Fruit fly (Drosophila melanogaster) whole organism, pupa: ENCODE results near the gene CG4297.

ENCODE experiments used
- CG10348 ChIP-seq: fragments of 200-800 bp; sonication (Bioruptor generic); IDR thresholded peaks from 2 replicates; pipeline ENCODE4 v1.3.6; 2022; ENCODE audit warnings: missing biosample characterization, missing genetic modification characterization
- CG12605 ChIP-seq: fragments of 200-800 bp; sonication (Bioruptor generic); IDR thresholded peaks from 2 replicates; pipeline ENCODE4 v1.3.6; 2022; ENCODE audit warnings: missing biosample characterization, missing genetic modification characterization
- CG13204 ChIP-seq: fragments of 200-800 bp; sonication (Bioruptor generic); optimal IDR thresholded peaks from 2 replicates; lab custom pipeline; 2018; ENCODE audit warnings: missing biosample characterization, mild to moderate bottlenecking, missing genetic modification characterization, moderate library complexity
- CG14655 ChIP-seq: fragments of 200-800 bp; sonication (Bioruptor generic); optimal IDR thresholded peaks from 3 replicates; lab custom pipeline; 2017; ENCODE audit warnings: mild to moderate bottlenecking, missing biosample characterization, missing genetic modification reagents, missing genetic modification characterization
- CG15710 ChIP-seq: fragments of 200-800 bp; sonication (Bioruptor generic); optimal IDR thresholded peaks from 2 replicates; lab custom pipeline; 2018; ENCODE audit warnings: missing biosample characterization, mild to moderate bottlenecking, missing genetic modification characterization, moderate library complexity
- CG17806 ChIP-seq: fragments of 200-800 bp; sonication (Bioruptor generic); optimal IDR thresholded peaks from 2 replicates; lab custom pipeline; 2018; ENCODE audit warnings: missing biosample characterization, mild to moderate bottlenecking, missing genetic modification characterization, moderate library complexity
- CG32121 ChIP-seq: fragments of 200-800 bp; sonication (Bioruptor generic); IDR thresholded peaks from 2 replicates; pipeline ENCODE4 v1.3.6; 2022; ENCODE audit warnings: missing biosample characterization, missing genetic modification characterization
- CG34367 ChIP-seq: fragments of 200-800 bp; sonication (Bioruptor generic); optimal IDR thresholded peaks from 2 replicates; lab custom pipeline; 2018; ENCODE audit warnings: missing biosample characterization, mild to moderate bottlenecking, missing genetic modification characterization
- CG4496 ChIP-seq: fragments of 200-800 bp; sonication (Bioruptor generic); IDR thresholded peaks from 3 replicates; pipeline ENCODE4 v1.3.6; 2022; ENCODE audit warnings: missing biosample characterization, missing genetic modification characterization
- CG8159 ChIP-seq: fragments of 200-800 bp; sonication (Bioruptor generic); optimal IDR thresholded peaks from 3 replicates; lab custom pipeline; 2018; ENCODE audit warnings: missing biosample characterization, mild to moderate bottlenecking, missing genetic modification characterization, moderate library complexity
- CG8301 ChIP-seq: fragments of 200-800 bp; sonication (Bioruptor generic); optimal IDR thresholded peaks from 2 replicates; lab custom pipeline; 2018; ENCODE audit warnings: missing biosample characterization, mild to moderate bottlenecking, missing genetic modification characterization
- CG9948 ChIP-seq: fragments of 200-800 bp; sonication (Bioruptor generic); optimal IDR thresholded peaks from 2 replicates; lab custom pipeline; 2018; ENCODE audit warnings: missing biosample characterization, mild to moderate bottlenecking, missing genetic modification characterization, moderate library complexity
- D1 ChIP-seq: fragments of 200-800 bp; sonication (Bioruptor generic); optimal IDR thresholded peaks from 2 replicates; lab custom pipeline; 2018; ENCODE audit warnings: missing biosample characterization, mild to moderate bottlenecking, missing genetic modification characterization, moderate library complexity
- EcR ChIP-seq: fragments of 200-800 bp; sonication (Bioruptor generic); optimal IDR thresholded peaks from 3 replicates; lab custom pipeline; 2019; ENCODE audit warnings: missing biosample characterization, missing genetic modification characterization, mild to moderate bottlenecking, moderate library complexity, missing genetic modification reagents
- Ets98B ChIP-seq: fragments of 200-800 bp; sonication (Bioruptor generic); IDR thresholded peaks from 2 replicates; pipeline ENCODE4 v1.3.6; 2022; ENCODE audit warnings: missing biosample characterization, missing genetic modification characterization
- Pif1A ChIP-seq: fragments of 200-800 bp; sonication (Bioruptor generic); optimal IDR thresholded peaks from 3 replicates; lab custom pipeline; 2016; ENCODE audit warnings: missing biosample characterization, missing genetic modification characterization
- Pif1B ChIP-seq: fragments of 200-800 bp; sonication (Bioruptor generic); optimal IDR thresholded peaks from 3 replicates; lab custom pipeline; 2016; ENCODE audit warnings: missing biosample characterization, missing genetic modification characterization
- Snoo ChIP-seq: fragments of 200-800 bp; sonication (Bioruptor generic); optimal IDR thresholded peaks from 3 replicates; lab custom pipeline; 2017; ENCODE audit warnings: missing biosample characterization, mild to moderate bottlenecking, missing genetic modification characterization, inconsistent platforms
- fd96Ca ChIP-seq: fragments of 200-800 bp; sonication (Bioruptor generic); IDR thresholded peaks from 3 replicates; pipeline ENCODE4 v1.3.6; 2022; ENCODE audit warnings: missing biosample characterization, missing genetic modification characterization
- gl ChIP-seq: fragments of 200-800 bp; sonication (Bioruptor generic); optimal IDR thresholded peaks from 2 replicates; lab custom pipeline; 2018; ENCODE audit warnings: missing biosample characterization, mild to moderate bottlenecking, missing genetic modification characterization
- rn ChIP-seq: fragments of 200-800 bp; sonication (Bioruptor generic); IDR thresholded peaks from 2 replicates; pipeline ENCODE4 v1.3.6; 2022; ENCODE audit warnings: missing biosample characterization, missing genetic modification characterization

The CG4297 gene

DNA sequence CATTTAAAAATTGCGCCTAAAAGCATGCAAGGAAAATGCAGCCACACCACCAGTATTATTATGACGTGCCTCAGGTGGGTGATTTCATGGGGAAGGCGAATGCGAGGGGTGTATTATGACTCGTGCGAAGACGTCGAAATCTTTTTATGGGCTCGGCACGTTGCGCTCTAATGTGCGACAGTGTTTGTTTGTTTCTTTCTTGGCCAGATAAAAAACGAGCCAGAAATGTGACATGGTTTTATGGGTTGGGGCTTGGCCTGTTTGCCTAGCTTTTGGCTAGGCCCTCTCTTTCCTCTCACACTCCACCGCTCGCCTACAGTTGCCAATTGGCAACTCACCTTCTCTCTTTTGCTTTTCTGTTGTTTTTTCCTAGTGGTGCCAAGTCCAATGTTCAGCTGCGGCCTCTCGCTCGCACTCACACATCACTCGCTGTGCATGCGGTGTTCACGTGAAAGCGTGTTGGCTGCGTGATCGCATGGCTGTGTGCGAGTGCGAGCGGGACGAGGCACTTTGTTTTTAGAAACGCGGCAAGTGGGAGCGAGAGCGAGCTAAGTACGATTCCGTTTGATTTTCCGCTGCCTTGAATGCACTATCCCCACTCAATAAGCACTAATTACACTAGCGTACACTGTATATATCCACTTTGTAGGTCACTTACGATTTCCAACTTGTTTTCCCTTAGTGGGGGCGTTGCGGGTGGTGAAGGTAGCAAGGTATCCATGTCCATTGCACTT is 6.9 kb upstream of the CG4297 start:
- TF ChIP-seq CG9948 (tag; lab: Kevin White, UChicago) (peak; percentile 82), CG8159 (peak; percentile 88), CG32121 (GFP tag; lab: Robert Waterston, UW) (no peak), CG34367 (peak; percentile 94), CG8301 (tag; lab: Kevin White, UChicago) (peak; percentile 95), CG10348 (GFP tag; lab: Robert Waterston, UW) (no peak), D1 (no peak), Pif1B (GFP tag; lab: Kevin White, UChicago) (peak; percentile 97), fd96Ca (GFP tag; lab: Robert Waterston, UW) (no peak), CG17806 (tag; lab: Kevin White, UChicago) (peak; percentile 89), Pif1A (peak; percentile 98), CG12605 (no peak), EcR (peak; percentile 35), CG14655 (GFP tag; lab: Kevin White, UChicago) (peak; percentile 97), Snoo (tag; lab: Kevin White, UChicago) (peak; percentile 91), CG13204 (GFP tag; lab: Kevin White, UChicago) (peak; percentile 99), gl (peak; percentile 100), CG15710 (tag; lab: Kevin White, UChicago) (peak; percentile 83)
- TF ChIP-seq, all 21 proteins: peak for 13

DNA sequence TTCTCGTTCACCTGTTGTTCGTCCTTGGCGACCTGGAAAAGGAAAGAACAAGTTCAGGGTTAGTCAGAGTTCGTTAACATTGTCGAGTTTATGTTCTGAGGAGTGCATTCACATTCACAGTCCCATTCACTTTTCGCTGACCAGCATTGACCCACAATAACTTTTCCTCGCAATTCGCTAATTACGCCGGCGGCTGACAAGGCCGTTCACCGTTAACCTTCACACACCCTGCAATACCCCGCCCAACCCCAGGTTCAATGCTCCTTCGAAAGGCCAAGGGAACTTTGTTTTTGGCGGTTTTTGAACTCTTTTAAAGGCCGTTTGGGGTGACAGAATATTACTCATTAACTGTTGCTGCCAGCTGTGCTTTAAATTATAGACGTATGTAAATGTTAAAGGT is 6.2 kb upstream of the CG4297 start:
- TF ChIP-seq CG13204 (GFP tag; lab: Kevin White, UChicago) (no peak), EcR (peak; percentile 84), CG10348 (GFP tag; lab: Robert Waterston, UW) (no peak), CG12605 (no peak)

DNA sequence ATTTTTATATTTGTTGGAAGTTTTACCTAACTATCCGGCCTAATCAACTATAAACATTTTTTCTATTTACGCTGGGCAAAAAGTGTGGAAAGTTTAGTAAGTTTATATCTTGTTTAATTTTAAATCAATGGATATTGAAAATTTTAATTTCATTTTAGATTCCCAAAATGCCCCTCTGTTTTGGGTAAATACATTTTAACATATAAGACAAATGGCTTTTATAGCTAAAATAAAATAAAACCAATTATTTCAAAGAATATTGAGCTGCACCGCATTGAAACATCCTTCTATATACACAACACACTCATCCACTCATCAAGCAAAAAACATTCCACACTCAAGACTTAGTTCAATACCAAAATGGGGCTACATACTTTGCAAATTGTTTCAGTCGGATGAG is 3.9 kb upstream of the CG4297 start, which contains the start of gene ush:
Gene ush (plus strand): TSS at position 301 of the 400 bp plus-strand sequence.
- TF ChIP-seq fd96Ca (GFP tag; lab: Robert Waterston, UW) (no peak), CG12605 (no peak), CG8159 (no peak)

DNA sequence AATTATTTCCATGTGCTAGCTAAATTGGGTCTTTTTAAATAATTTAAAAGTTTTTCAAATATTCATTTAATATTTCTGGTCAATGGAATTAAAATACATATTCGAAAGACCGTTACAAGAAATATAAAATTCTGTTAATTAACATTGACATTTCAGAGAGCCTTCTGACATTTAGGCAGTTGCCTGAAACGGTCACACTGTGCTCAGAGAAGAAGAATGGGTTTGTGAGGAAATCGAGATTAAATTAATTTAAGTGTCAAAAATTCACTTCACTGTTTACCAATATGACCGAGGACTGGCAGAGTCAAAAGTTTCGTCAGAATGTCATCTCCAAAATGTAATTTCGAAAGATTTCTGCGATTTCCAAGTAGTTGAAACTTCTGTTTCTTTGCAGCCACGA is 829 bp upstream of the CG4297 start, which contains the start of gene MED15:
Gene MED15 (plus strand): TSS at position 185 of the 400 bp plus-strand sequence.
- TF ChIP-seq D1 = no peak
- TF ChIP-seq CG8301 (tag; lab: Kevin White, UChicago) = no peak

DNA sequence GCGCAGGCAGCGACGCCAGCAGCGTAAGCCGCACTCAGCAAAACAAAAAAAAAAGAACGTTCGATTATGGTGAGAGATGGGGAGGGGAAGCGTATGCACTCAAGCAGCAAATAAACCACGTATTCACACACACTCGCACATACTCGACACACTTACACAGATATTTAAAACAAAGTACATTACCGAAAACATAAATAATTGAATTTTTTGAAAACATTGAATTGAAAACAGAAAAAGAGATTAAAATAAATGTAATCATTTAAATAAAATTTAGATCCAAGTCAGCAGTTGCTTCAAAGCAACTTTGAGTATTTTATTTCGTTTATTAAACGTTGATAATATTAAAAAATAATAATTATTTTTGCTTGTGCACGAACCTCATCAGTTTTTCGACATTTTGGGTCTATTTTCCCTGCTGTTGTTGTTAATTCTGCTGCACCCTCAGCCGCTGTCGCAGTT is 950 bp downstream of the CG4297 start:
- TF ChIP-seq D1 (no peak), CG8301 (tag; lab: Kevin White, UChicago) (peak; percentile 41), Ets98B (GFP tag; lab: Robert Waterston, UW) (peak; percentile 72; the same call in 1 of the 2 replicates), CG15710 (tag; lab: Kevin White, UChicago) (peak; percentile 75), CG4496 (GFP tag; lab: Robert Waterston, UW) (peak; percentile 76), CG34367 (peak; percentile 6), Pif1A (no peak), rn (no peak), Pif1B (GFP tag; lab: Kevin White, UChicago) (peak; percentile 61), Snoo (tag; lab: Kevin White, UChicago) (peak; percentile 51), CG9948 (tag; lab: Kevin White, UChicago) (peak; percentile 43), CG32121 (GFP tag; lab: Robert Waterston, UW) (no peak), CG13204 (GFP tag; lab: Kevin White, UChicago) (peak; percentile 56), CG14655 (GFP tag; lab: Kevin White, UChicago) (peak; percentile 68), CG12605 (peak; percentile 80), fd96Ca (GFP tag; lab: Robert Waterston, UW) (peak; percentile 27; the same call in 1 of the 3 replicates), CG8159 (peak; percentile 67), gl (peak; percentile 37), EcR (no peak), CG17806 (tag; lab: Kevin White, UChicago) (peak; percentile 55)

DNA sequence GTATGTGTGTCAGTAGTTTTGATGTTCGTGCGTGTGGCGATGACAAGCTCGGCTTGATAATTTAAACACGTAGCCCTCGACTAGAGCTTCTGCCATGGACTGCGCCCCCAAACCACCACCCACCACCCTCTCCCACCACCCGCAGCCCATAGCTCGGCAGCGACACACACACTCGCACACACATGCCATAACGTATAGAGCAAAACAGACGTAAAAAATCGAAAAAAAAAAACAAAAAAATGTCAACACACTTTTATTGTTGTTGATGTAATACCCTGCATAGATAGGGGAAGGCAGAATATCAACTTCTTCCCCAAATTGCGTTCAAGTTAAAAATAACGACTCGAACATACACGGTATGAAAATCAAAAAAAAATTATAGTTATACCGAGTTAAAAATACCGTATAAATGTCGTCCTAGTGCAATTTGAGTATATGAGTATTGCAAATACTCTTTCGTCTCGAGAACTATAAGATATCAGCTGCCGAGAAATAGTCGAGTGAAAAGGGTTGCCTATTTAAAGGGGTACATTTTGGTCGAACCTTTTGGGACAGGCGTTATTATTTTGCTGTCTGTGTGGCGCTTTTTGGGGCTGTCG is 1.6 kb downstream of the CG4297 start:
- TF ChIP-seq CG32121 (GFP tag; lab: Robert Waterston, UW) (peak; percentile 57), D1 (peak; percentile 9), CG4496 (GFP tag; lab: Robert Waterston, UW) (peak; percentile 84), CG34367 (no peak), CG15710 (tag; lab: Kevin White, UChicago) (no peak), Pif1B (GFP tag; lab: Kevin White, UChicago) (no peak), Ets98B (GFP tag; lab: Robert Waterston, UW) (peak; percentile 67), rn (0 out of 2 replicates have a peak, but pooled peaks have one; percentile 11), CG12605 (peak; percentile 44; the same call in 1 of the 2 replicates), fd96Ca (GFP tag; lab: Robert Waterston, UW) (peak; percentile 60; the same call in 2 of the 3 replicates), CG8301 (tag; lab: Kevin White, UChicago) (peak; percentile 51), Pif1A (peak; percentile 44), EcR (no peak), Snoo (tag; lab: Kevin White, UChicago) (no peak), gl (peak; percentile 80), CG13204 (GFP tag; lab: Kevin White, UChicago) (no peak), CG8159 (peak; percentile 47), CG17806 (tag; lab: Kevin White, UChicago) (peak; percentile 10), CG9948 (tag; lab: Kevin White, UChicago) (peak; percentile 34), CG10348 (GFP tag; lab: Robert Waterston, UW) (no peak), CG14655 (GFP tag; lab: Kevin White, UChicago) (peak; percentile 61)
